Fruit fly (Drosophila melanogaster): ENCODE results near the gene elg1.

Gene elg1

DNA sequence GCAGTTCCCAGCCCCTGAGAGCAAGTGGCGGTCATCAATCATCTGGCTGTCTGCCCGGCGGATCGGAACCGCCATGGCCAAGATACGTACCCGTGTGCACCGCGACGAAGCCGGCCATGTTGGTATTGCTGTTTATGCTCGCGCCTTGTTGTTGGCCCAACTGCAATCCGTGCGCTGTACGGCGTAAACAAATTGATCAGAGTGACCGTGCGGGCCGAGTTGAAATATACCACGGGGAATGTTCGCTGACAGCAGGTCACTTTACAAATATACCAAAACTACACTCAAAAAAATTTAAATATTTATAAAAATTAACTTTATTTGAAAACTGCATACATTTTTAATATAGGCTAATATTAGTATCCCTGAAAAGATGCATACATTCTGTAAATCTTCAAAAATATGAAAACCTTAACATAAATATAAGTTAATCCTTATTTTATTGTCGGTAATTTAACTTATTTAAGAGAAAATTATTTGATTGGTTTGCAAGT, 44.5 kb upstream of the elg1 start, which contains the start of gene Tasp1 (continued):
- TF ChIP-seq CG3847 (GFP tag; IDR thresholded peaks at IDR 0.05) (peak; percentile 56), nerfin-2 (GFP tag; IDR thresholded peaks at IDR 0.05; ENCODE audit: partially characterized antibody) (no peak), gcm2 (GFP tag; optimal IDR thresholded peaks at IDR 0.05) (no peak), ssp (GFP tag; IDR thresholded peaks at IDR 0.05) (peak; percentile 47), zen (tag; optimal IDR thresholded peaks at IDR 0.05) (peak; percentile 54), CG2120 (GFP tag; optimal IDR thresholded peaks at IDR 0.05) (peak; percentile 60), Stat92E (GFP tag; optimal IDR thresholded peaks at IDR 0.05) (peak in 1 of 3 experiments; percentile 33), CG6683 (GFP tag; optimal IDR thresholded peaks at IDR 0.05) (peak; percentile 31), dan (GFP tag; IDR thresholded peaks at IDR 0.05) (no peak), prd (optimal IDR thresholded peaks at IDR 0.05) (no peak), prd (GFP tag; IDR thresholded peaks at IDR 0.05) (peak; percentile 66; the same call in 2 of the 3 replicates), crol (GFP tag; IDR thresholded peaks at IDR 0.05) (no peak), HHEX (GFP tag; optimal IDR thresholded peaks at IDR 0.05) (peak; percentile 5), CG2712 (tag; optimal IDR thresholded peaks at IDR 0.05) (peak; percentile 83), Dref (GFP tag; IDR thresholded peaks at IDR 0.05) (no peak), CG8478 (optimal IDR thresholded peaks at IDR 0.05) (no peak), CG17186 (GFP tag; optimal IDR thresholded peaks at IDR 0.05) (peak; percentile 5), CG8924 (tag; optimal IDR thresholded peaks at IDR 0.05) (peak; percentile 78), tup (GFP tag; optimal IDR thresholded peaks at IDR 0.05) (peak; percentile 16), CG7928 (GFP tag; optimal IDR thresholded peaks at IDR 0.05) (no peak), CG10979 (tag; optimal IDR thresholded peaks at IDR 0.05) (peak; percentile 71), CG10959 (GFP tag; IDR thresholded peaks at IDR 0.05) (0 out of 2 replicates have a peak, but pooled peaks have one; percentile 6), CG4424 (GFP tag; optimal IDR thresholded peaks at IDR 0.05) (peak; percentile 62), Dbx (GFP tag; IDR thresholded peaks at IDR 0.05) (peak; percentile 76; the same call in 2 of the 3 replicates), CG1647 (GFP tag; optimal IDR thresholded peaks at IDR 0.05) (no peak), MBD-R2 (GFP tag; IDR thresholded peaks at IDR 0.05) (peak; percentile 96), pan (optimal IDR thresholded peaks at IDR 0.05) (no peak), pan (GFP tag; optimal IDR thresholded peaks at IDR 0.05 in 1 of 2, IDR thresholded peaks at IDR 0.05 in 1 of 2) (peak in 1 of 2 experiments; percentile 87), Sox100B (GFP tag; optimal IDR thresholded peaks at IDR 0.05) (peak; percentile 54), CG18619 (GFP tag; optimal IDR thresholded peaks at IDR 0.05) (peak; percentile 56), Chrac-16 (GFP tag; optimal IDR thresholded peaks at IDR 0.05) (peak; percentile 50), ken (GFP tag; IDR thresholded peaks at IDR 0.05) (peak; percentile 57; the same call in 2 of the 3 replicates), HmgZ (tag; optimal IDR thresholded peaks at IDR 0.05) (peak; percentile 50), Scr (GFP tag; IDR thresholded peaks at IDR 0.05; ENCODE audit: partially characterized antibody) (peak; percentile 23; the same call in 1 of the 2 replicates), psq (GFP tag; optimal IDR thresholded peaks at IDR 0.05) (no peak), Lhr (GFP tag; optimal IDR thresholded peaks at IDR 0.05) (peak; percentile 49), HmgD (GFP tag; optimal IDR thresholded peaks at IDR 0.05) (no peak), Dfd (GFP tag; optimal IDR thresholded peaks at IDR 0.05) (no peak), CG12391 (tag; optimal IDR thresholded peaks at IDR 0.05) (peak; percentile 81), pho (GFP tag; optimal IDR thresholded peaks at IDR 0.05) (peak; percentile 22), pzg (GFP tag; optimal IDR thresholded peaks at IDR 0.05) (peak; percentile 62), sob (GFP tag; IDR thresholded peaks at IDR 0.05) (peak; percentile 75), Gug (GFP tag; IDR thresholded peaks at IDR 0.05) (no peak), CG6254 (GFP tag; optimal IDR thresholded peaks at IDR 0.05) (peak; percentile 22), CG9932 (GFP tag; IDR thresholded peaks at IDR 0.05) (peak; percentile 76; the same call in 1 of the 2 replicates), vvl (GFP tag; IDR thresholded peaks at IDR 0.05) (peak; percentile 86), sim (GFP tag; IDR thresholded peaks at IDR 0.05) (peak; percentile 54; the same call in 1 of the 2 replicates), CG10209 (GFP tag; optimal IDR thresholded peaks at IDR 0.05) (peak; percentile 34), Rx (GFP tag; IDR thresholded peaks at IDR 0.05) (no peak), B-H2 (GFP tag; optimal IDR thresholded peaks at IDR 0.05) (peak; percentile 11), D19A (tag; optimal IDR thresholded peaks at IDR 0.05) (peak; percentile 67)
